Fruit fly (Drosophila melanogaster) whole organism, embryonic: ENCODE results near the gene CG12522.

Source experiments
- B-H2 ChIP-seq: fragments of 200-800 bp; sonication (Bioruptor generic); optimal IDR thresholded peaks from 2 replicates; lab custom pipeline; 2018; ENCODE audit warnings: missing biosample characterization, mild to moderate bottlenecking, missing genetic modification characterization
- Bdp1 ChIP-seq: fragments of 200-800 bp; sonication (Bioruptor generic); optimal IDR thresholded peaks from 3 replicates; lab custom pipeline; 2016; ENCODE audit warnings: missing biosample characterization, missing genetic modification characterization
- BtbVII ChIP-seq: fragments of 200-800 bp; sonication (Bioruptor generic); optimal IDR thresholded peaks from 3 replicates; lab custom pipeline; 2017; ENCODE audit warnings: missing biosample characterization, mild to moderate bottlenecking, missing genetic modification characterization
- C15 ChIP-seq: fragments of 200-800 bp; sonication (Bioruptor generic); IDR thresholded peaks from 3 replicates; pipeline ENCODE4 v1.3.6; 2022; ENCODE audit warnings: missing biosample characterization, missing genetic modification characterization
- CG10366 ChIP-seq: fragments of 200-800 bp; sonication (Bioruptor generic); IDR thresholded peaks from 2 replicates; pipeline ENCODE4 v1.3.6; 2022; ENCODE audit warnings: missing biosample characterization, missing genetic modification characterization
- CG10654 ChIP-seq: fragments of 200-800 bp; sonication (Bioruptor generic); optimal IDR thresholded peaks from 2 replicates; lab custom pipeline; 2016; ENCODE audit warnings: missing biosample characterization, missing genetic modification characterization
- CG11093 ChIP-seq: fragments of 200-800 bp; sonication (Bioruptor generic); IDR thresholded peaks from 3 replicates; pipeline ENCODE4 v1.3.6; 2022; ENCODE audit warnings: missing biosample characterization, missing genetic modification characterization
- CG12219 ChIP-seq: fragments of 200-800 bp; sonication (Bioruptor generic); optimal IDR thresholded peaks from 3 replicates; lab custom pipeline; 2018; ENCODE audit warnings: missing biosample characterization, mild to moderate bottlenecking, missing genetic modification characterization
- CG12236 ChIP-seq: fragments of 200-800 bp; sonication (Bioruptor generic); optimal IDR thresholded peaks from 2 replicates; lab custom pipeline; 2016; ENCODE audit warnings: missing biosample characterization, missing genetic modification characterization
- CG14965 ChIP-seq: fragments of 200-800 bp; sonication (Bioruptor generic); optimal IDR thresholded peaks from 2 replicates; lab custom pipeline; 2016; ENCODE audit warnings: missing biosample characterization, missing genetic modification characterization, borderline replicate concordance
- CG1647 ChIP-seq: fragments of 200-800 bp; sonication (Bioruptor generic); optimal IDR thresholded peaks from 3 replicates; lab custom pipeline; 2016; ENCODE audit warnings: missing biosample characterization, missing genetic modification characterization
- CG16815 ChIP-seq: fragments of 200-800 bp; sonication (Bioruptor generic); optimal IDR thresholded peaks from 3 replicates; lab custom pipeline; 2017; ENCODE audit warnings: missing biosample characterization, mild to moderate bottlenecking, missing genetic modification characterization
- CG2199 ChIP-seq: fragments of 200-800 bp; sonication (Bioruptor generic); IDR thresholded peaks from 3 replicates; pipeline ENCODE4 v1.3.6; 2022; ENCODE audit warnings: missing biosample characterization, missing genetic modification characterization
- CG31365 ChIP-seq: fragments of 200-800 bp; sonication (Bioruptor generic); optimal IDR thresholded peaks from 2 replicates; lab custom pipeline; 2018; ENCODE audit warnings: missing biosample characterization, mild to moderate bottlenecking, missing genetic modification characterization
- CG3163 ChIP-seq: fragments of 200-800 bp; sonication (Bioruptor generic); optimal IDR thresholded peaks from 3 replicates; lab custom pipeline; 2016; ENCODE audit warnings: missing biosample characterization, missing genetic modification characterization
- CG3407 ChIP-seq: fragments of 200-800 bp; sonication (Bioruptor generic); optimal IDR thresholded peaks from 2 replicates; lab custom pipeline; 2018; ENCODE audit warnings: missing biosample characterization, mild to moderate bottlenecking, missing genetic modification characterization
- CG34224 ChIP-seq: fragments of 200-800 bp; sonication (Bioruptor generic); IDR thresholded peaks from 3 replicates; pipeline ENCODE4 v1.3.6; 2022; ENCODE audit warnings: missing biosample characterization, missing genetic modification characterization; ENCODE audit not compliant: partially characterized antibody
- CG4424 ChIP-seq: fragments of 200-800 bp; sonication (Bioruptor generic); optimal IDR thresholded peaks from 3 replicates; lab custom pipeline; 2016; ENCODE audit warnings: missing biosample characterization, missing genetic modification characterization
- CG4617 ChIP-seq: fragments of 200-800 bp; sonication (Bioruptor generic); optimal IDR thresholded peaks from 3 replicates; lab custom pipeline; 2016; ENCODE audit warnings: missing biosample characterization, missing genetic modification characterization, borderline replicate concordance
- CG7556 ChIP-seq: fragments of 200-800 bp; sonication (Bioruptor generic); optimal IDR thresholded peaks from 2 replicates; lab custom pipeline; 2017; ENCODE audit warnings: missing biosample characterization, mild to moderate bottlenecking, missing genetic modification characterization
- CG7786 ChIP-seq: fragments of 200-800 bp; sonication (Bioruptor generic); optimal IDR thresholded peaks from 2 replicates; lab custom pipeline; 2016; ENCODE audit warnings: missing biosample characterization, missing genetic modification characterization
- Eip74EF ChIP-seq, 2 experiments: fragments of 200-800 bp in 1 of 2; fragments of >200 bp in 1 of 2; sonication (Bioruptor generic) in 1 of 2; optimal IDR thresholded peaks; 2 replicates each; lab custom pipeline; 2017 to 2019; ENCODE audit warnings: missing biosample characterization in 2 of 2, missing genetic modification characterization in 2 of 2, mild to moderate bottlenecking in 1 of 2, moderate library complexity in 1 of 2
- Ets97D ChIP-seq: fragments of 200-800 bp; sonication (Bioruptor generic); optimal IDR thresholded peaks from 3 replicates; lab custom pipeline; 2016; ENCODE audit warnings: missing biosample characterization, missing genetic modification characterization
- HLH3B ChIP-seq: fragments of 200-800 bp; sonication (Bioruptor generic); IDR thresholded peaks from 2 replicates; pipeline ENCODE4 v1.3.6; 2022; ENCODE audit warnings: missing biosample characterization, missing genetic modification characterization
- MBD-R2 ChIP-seq: fragments of 200-800 bp; sonication (Bioruptor generic); IDR thresholded peaks from 2 replicates; pipeline ENCODE4 v1.3.6; 2022; ENCODE audit warnings: missing biosample characterization, missing genetic modification characterization
- Mad ChIP-seq: fragments of 200-800 bp; sonication (Bioruptor generic); optimal IDR thresholded peaks from 2 replicates; lab custom pipeline; 2016; ENCODE audit warnings: missing biosample characterization, missing genetic modification characterization
- Opbp ChIP-seq: fragments of 200-800 bp; sonication (Bioruptor generic); IDR thresholded peaks from 3 replicates; pipeline ENCODE4 v1.3.6; 2022; ENCODE audit warnings: missing biosample characterization, missing genetic modification characterization; ENCODE audit not compliant: partially characterized antibody
- Poxn ChIP-seq: fragments of 200-800 bp; sonication (Bioruptor generic); IDR thresholded peaks from 2 replicates; pipeline ENCODE4 v1.3.6; 2022; ENCODE audit warnings: missing biosample characterization, missing genetic modification characterization
- Ptx1 ChIP-seq: fragments of 200-800 bp; sonication (Bioruptor generic); IDR thresholded peaks from 2 replicates; pipeline ENCODE4 v1.3.6; 2022; ENCODE audit warnings: missing biosample characterization, missing genetic modification characterization
- Sox100B ChIP-seq: fragments of 200-800 bp; sonication (Bioruptor generic); optimal IDR thresholded peaks from 3 replicates; lab custom pipeline; 2018; ENCODE audit warnings: missing biosample characterization, mild to moderate bottlenecking, missing genetic modification characterization
- Spps ChIP-seq: fragments of 200-800 bp; sonication (Bioruptor generic); optimal IDR thresholded peaks from 2 replicates; lab custom pipeline; 2018; ENCODE audit warnings: missing biosample characterization, mild to moderate bottlenecking, missing genetic modification characterization
- Trl ChIP-seq, 3 experiments: fragments of >200 bp in 2 of 3; fragments of 200-800 bp in 1 of 3; sonication (Bioruptor generic) in 1 of 3; optimal IDR thresholded peaks; 2 replicates in 1 of 3; 3 replicates in 2 of 3; lab custom pipeline; 2016 to 2017; ENCODE audit warnings: missing biosample characterization in 1 of 3, missing genetic modification characterization in 1 of 3
- ase ChIP-seq: fragments of 200-800 bp; sonication (Bioruptor generic); IDR thresholded peaks from 3 replicates; pipeline ENCODE4 v1.3.6; 2022; ENCODE audit warnings: missing biosample characterization, missing genetic modification characterization
- dati ChIP-seq: fragments of 200-800 bp; sonication (Bioruptor generic); IDR thresholded peaks from 2 replicates; pipeline ENCODE4 v1.3.6; 2022; ENCODE audit warnings: missing biosample characterization, missing genetic modification characterization
- dmrt11E ChIP-seq: fragments of 200-800 bp; sonication (Bioruptor generic); optimal IDR thresholded peaks from 3 replicates; lab custom pipeline; 2018; ENCODE audit warnings: missing biosample characterization, mild to moderate bottlenecking, missing genetic modification characterization, moderate library complexity
- dysf ChIP-seq: fragments of 200-800 bp; sonication (Bioruptor generic); IDR thresholded peaks from 3 replicates; pipeline ENCODE4 v1.3.6; 2022; ENCODE audit warnings: missing biosample characterization, missing genetic modification characterization
- fru ChIP-seq: fragments of >200 bp; optimal IDR thresholded peaks from 2 replicates; lab custom pipeline; 2017
- ftz-f1 ChIP-seq: fragments of 200-800 bp; sonication (Bioruptor generic); optimal IDR thresholded peaks from 2 replicates; lab custom pipeline; 2016; ENCODE audit warnings: missing biosample characterization, missing genetic modification characterization
- grn ChIP-seq: fragments of 200-800 bp; sonication (Bioruptor generic); optimal IDR thresholded peaks from 3 replicates; lab custom pipeline; 2017; ENCODE audit warnings: missing biosample characterization, missing genetic modification characterization
- nerfin-2 ChIP-seq: fragments of 200-800 bp; sonication (Bioruptor generic); IDR thresholded peaks from 2 replicates; pipeline ENCODE4 v1.3.6; 2022; ENCODE audit warnings: missing biosample characterization, missing genetic modification characterization; ENCODE audit not compliant: partially characterized antibody
- prd ChIP-seq, 3 experiments: fragments of >200 bp in 2 of 3; fragments of 200-800 bp in 1 of 3; sonication (Bioruptor generic) in 1 of 3; optimal IDR thresholded peaks in 2 of 3; IDR thresholded peaks in 1 of 3; 2 replicates in 2 of 3; 3 replicates in 1 of 3; pipeline versions ENCODE4 v1.3.6 to Lab custom; 2017 to 2022; ENCODE audit warnings: missing biosample characterization in 1 of 3, missing genetic modification characterization in 1 of 3
- sim ChIP-seq: fragments of 200-800 bp; sonication (Bioruptor generic); IDR thresholded peaks from 2 replicates; pipeline ENCODE4 v1.3.6; 2022; ENCODE audit warnings: missing biosample characterization, missing genetic modification characterization
- sr ChIP-seq: fragments of 200-800 bp; sonication (Bioruptor generic); IDR thresholded peaks from 3 replicates; pipeline ENCODE4 v1.3.6; 2022; ENCODE audit warnings: missing biosample characterization, missing genetic modification characterization
- ssp ChIP-seq: fragments of 200-800 bp; sonication (Bioruptor generic); IDR thresholded peaks from 2 replicates; pipeline ENCODE4 v1.3.6; 2022; ENCODE audit warnings: missing biosample characterization, missing genetic modification characterization
- stc ChIP-seq: fragments of 200-800 bp; sonication (Bioruptor generic); IDR thresholded peaks from 2 replicates; pipeline ENCODE4 v1.3.6; 2022; ENCODE audit warnings: missing biosample characterization, missing genetic modification characterization
- tin ChIP-seq: fragments of 200-800 bp; sonication (Bioruptor generic); optimal IDR thresholded peaks from 3 replicates; lab custom pipeline; 2016; ENCODE audit warnings: missing biosample characterization, missing genetic modification characterization
- trh ChIP-seq: fragments of 200-800 bp; sonication (Bioruptor generic); optimal IDR thresholded peaks from 2 replicates; lab custom pipeline; 2016; ENCODE audit warnings: missing biosample characterization, missing genetic modification characterization
- usp ChIP-seq: fragments of >200 bp; optimal IDR thresholded peaks from 2 replicates; lab custom pipeline; 2017; ENCODE audit warnings: missing biosample characterization, missing genetic modification characterization
- z ChIP-seq: fragments of 200-800 bp; sonication (Bioruptor generic); IDR thresholded peaks from 3 replicates; pipeline ENCODE4 v1.3.6; 2022; ENCODE audit warnings: missing biosample characterization, missing genetic modification characterization
- zen2 ChIP-seq: fragments of 200-800 bp; sonication (Bioruptor generic); IDR thresholded peaks from 3 replicates; pipeline ENCODE4 v1.3.6; 2022; ENCODE audit warnings: missing biosample characterization, missing genetic modification characterization; ENCODE audit not compliant: partially characterized antibody

CG12522 gene

dm6 chr3L:11093046-11093520 lies 15.0 kb upstream of the CG12522 start, which contains the start of gene JIL-1 (continued):
- TF ChIP-seq MBD-R2 (peak; percentile 88), Ets97D (GFP tag; lab: Kevin White, UChicago) (peak; percentile 54), Trl (optimal IDR thresholded peaks at IDR 0.05; lab: Kevin White, UChicago) (no peak), Trl (GFP tag; optimal IDR thresholded peaks at IDR 0.05; lab: Kevin White, UChicago) (no peak), CG7786 (GFP tag; lab: Kevin White, UChicago) (peak; percentile 37), stc (GFP tag; lab: Robert Waterston, UW) (peak; percentile 39; the same call in 1 of the 2 replicates), Poxn (GFP tag; lab: Robert Waterston, UW) (no peak), C15 (peak; percentile 71; the same call in 2 of the 3 replicates), CG12219 (GFP tag; lab: Kevin White, UChicago) (no peak), Bdp1 (GFP tag; lab: Kevin White, UChicago) (peak; percentile 15), dmrt11E (peak; percentile 36), ase (GFP tag; lab: Robert Waterston, UW) (peak; percentile 76), HLH3B (GFP tag; lab: Robert Waterston, UW) (peak; percentile 35; the same call in 1 of the 2 replicates), B-H2 (GFP tag; lab: Kevin White, UChicago) (peak; percentile 86), zen2 (GFP tag; lab: Robert Waterston, UW) (peak; percentile 38; the same call in 2 of the 3 replicates), CG7556 (peak; percentile 27), dati (peak; percentile 47; the same call in 1 of the 2 replicates), CG2199 (GFP tag; lab: Robert Waterston, UW) (0 out of 3 replicates have a peak, but pooled peaks have one; percentile 26), nerfin-2 (peak; percentile 80), trh (peak; percentile 8), Eip74EF (GFP tag; optimal IDR thresholded peaks at IDR 0.05; lab: Kevin White, UChicago) (no peak), Ptx1 (GFP tag; lab: Robert Waterston, UW) (peak; percentile 80), Opbp (GFP tag; lab: Robert Waterston, UW) (peak; percentile 93), z (GFP tag; lab: Robert Waterston, UW) (0 out of 3 replicates have a peak, but pooled peaks have one; percentile 28), CG3407 (GFP tag; lab: Kevin White, UChicago) (peak; percentile 46), CG31365 (tag; lab: Kevin White, UChicago) (no peak), ssp (GFP tag; lab: Robert Waterston, UW) (peak; percentile 57), Spps (tag; lab: Kevin White, UChicago) (no peak), CG3163 (no peak), Sox100B (peak; percentile 29), CG4617 (GFP tag; lab: Kevin White, UChicago) (peak; percentile 9), dysf (GFP tag; lab: Robert Waterston, UW) (peak; percentile 75), tin (GFP tag; lab: Kevin White, UChicago) (peak; percentile 61), CG10654 (GFP tag; lab: Kevin White, UChicago) (peak; percentile 28), CG10366 (peak; percentile 65), CG16815 (GFP tag; lab: Kevin White, UChicago) (peak; percentile 57), CG11093 (GFP tag; lab: Robert Waterston, UW) (peak; percentile 59; the same call in 1 of the 3 replicates), sr (GFP tag; lab: Robert Waterston, UW) (peak; percentile 5; the same call in 1 of the 3 replicates), usp (GFP tag; lab: Kevin White, UChicago) (no peak), ftz-f1 (GFP tag; lab: Kevin White, UChicago) (no peak), grn (GFP tag; lab: Kevin White, UChicago) (no peak), Mad (peak; percentile 63), fru (no peak), CG1647 (GFP tag; lab: Kevin White, UChicago) (no peak), BtbVII (GFP tag; lab: Kevin White, UChicago) (peak; percentile 39), CG4424 (GFP tag; lab: Kevin White, UChicago) (peak; percentile 44), prd (optimal IDR thresholded peaks at IDR 0.05; lab: Kevin White, UChicago) (no peak), prd (GFP tag; IDR thresholded peaks at IDR 0.05; lab: Robert Waterston, UW) (peak; percentile 72; the same call in 2 of the 3 replicates), sim (GFP tag; lab: Robert Waterston, UW) (no peak), CG34224 (GFP tag; lab: Robert Waterston, UW) (peak; percentile 83), CG14965 (GFP tag; lab: Kevin White, UChicago) (no peak), CG12236 (GFP tag; lab: Kevin White, UChicago) (no peak)
